Worm (Caenorhabditis elegans) whole organism, L2 larva: ENCODE data around the gene lip-1.

Experiments used
- F13H6.1 ChIP-seq: sonication (generic microtip); optimal IDR thresholded peaks from 2 replicates; lab custom pipeline; 2016; ENCODE audit warnings: missing genetic modification characterization, missing compliant biosample characterization
- R02D3.7 ChIP-seq: fragments of 150-350 bp; optimal IDR thresholded peaks from 2 replicates; lab custom pipeline; 2014; ENCODE audit warnings: missing biosample characterization, missing genetic modification characterization
- ZK546.5 ChIP-seq: sonication (generic microtip); optimal IDR thresholded peaks from 2 replicates; lab custom pipeline; 2017; ENCODE audit warnings: missing biosample characterization, missing genetic modification characterization
- ama-1 ChIP-seq: fragments of 150-350 bp; optimal IDR thresholded peaks from 2 replicates; lab custom pipeline; 2018; ENCODE audit warnings: inconsistent platforms
- lin-11 ChIP-seq: fragments of 150-350 bp; sonication (generic microtip); optimal IDR thresholded peaks from 2 replicates; lab custom pipeline; 2014; ENCODE audit warnings: missing biosample characterization, missing genetic modification characterization, inconsistent platforms, mixed read lengths
- lin-39 ChIP-seq: fragments of 150-350 bp; optimal IDR thresholded peaks from 2 replicates; lab custom pipeline; 2014; ENCODE audit warnings: missing biosample characterization, missing genetic modification reagents, missing genetic modification characterization
- mab-5 ChIP-seq: fragments of 150-350 bp; optimal IDR thresholded peaks from 2 replicates; lab custom pipeline; 2014; ENCODE audit warnings: missing biosample characterization, missing genetic modification characterization
- nhr-25 ChIP-seq: fragments of 150-350 bp; sonication (generic microtip); optimal IDR thresholded peaks from 3 replicates; lab custom pipeline; 2014; ENCODE audit warnings: missing biosample characterization, missing genetic modification characterization
- unc-39 ChIP-seq: fragments of 150-350 bp; optimal IDR thresholded peaks from 2 replicates; lab custom pipeline; 2014; ENCODE audit warnings: missing biosample characterization, missing genetic modification characterization

ce11 chrIV:6833617-6834016 lies 9.1 kb upstream of the lip-1 start:
- peak; percentile 84 for TF ChIP-seq mab-5
- TF ChIP-seq nhr-25 (tag; lab: Kevin White, UChicago): no peak
- TF ChIP-seq unc-39 (tag; lab: Kevin White, UChicago): no peak
- TF ChIP-seq lin-11: no peak
- no peak for TF ChIP-seq ZK546.5 (tag; lab: Kevin White, UChicago)
- no peak for TF ChIP-seq F13H6.1 (tag; lab: Kevin White, UChicago)
- no peak for TF ChIP-seq lin-39 (tag; lab: Kevin White, UChicago)
- no peak for TF ChIP-seq R02D3.7
- TF ChIP-seq ama-1: no peak
